Worm (Caenorhabditis elegans) whole organism, L4/young adult: ENCODE results near the gene trmt-10C.2.

Experiments
- W03F9.2 ChIP-seq: fragments of 150-350 bp; optimal IDR thresholded peaks from 2 replicates; lab custom pipeline; 2014; ENCODE audit warnings: missing biosample characterization, missing genetic modification characterization
- dao-5 ChIP-seq: sonication (generic microtip); optimal IDR thresholded peaks from 2 replicates; lab custom pipeline; 2016; ENCODE audit warnings: missing genotype, missing genetic modification characterization, moderate library complexity, missing compliant biosample characterization
- him-1 ChIP-seq: sonication (generic microtip); optimal IDR thresholded peaks from 2 replicates; lab custom pipeline; 2016; ENCODE audit warnings: missing genotype, missing genetic modification reagents, missing genetic modification characterization, missing compliant biosample characterization

trmt-10C.2 gene

ce11 chrIII:6345968-6346498 is at the start of gene trmt-10C.2, which contains the start of gene C56G2.22:
TSS of gene trmt-10C.2 (plus strand) at chrIII:6346281.
TSS of gene C56G2.22 (plus strand) at chrIII:6346448.
- TF ChIP-seq W03F9.2 (tag; lab: Kevin White, UChicago), result no peak
- no peak for TF ChIP-seq him-1 (tag; lab: Kevin White, UChicago)
- TF ChIP-seq dao-5 (tag; lab: Kevin White, UChicago), result no peak

- no peak for TF ChIP-seq dao-5 (tag; lab: Kevin White, UChicago)
- no peak for TF ChIP-seq W03F9.2 (tag; lab: Kevin White, UChicago)
- no peak for TF ChIP-seq him-1 (tag; lab: Kevin White, UChicago)
These were observed 48.5 kb upstream of the trmt-10C.2 start for ce11 chrIII:6297599-6297998.

ce11 chrIII:6298131-6298530 is 48.0 kb upstream of the trmt-10C.2 start, which contains the start of gene F47D12.3:
TSS of gene F47D12.3 (plus strand) at chrIII:6298461.
- TF ChIP-seq W03F9.2 (tag; lab: Kevin White, UChicago), result no peak
- no peak for TF ChIP-seq dao-5 (tag; lab: Kevin White, UChicago)

ce11 chrIII:6300297-6300696 is 45.8 kb upstream of the trmt-10C.2 start:
- TF ChIP-seq dao-5 (tag; lab: Kevin White, UChicago) (no peak), him-1 (tag; lab: Kevin White, UChicago) (no peak), W03F9.2 (tag; lab: Kevin White, UChicago) (no peak)

- TF ChIP-seq him-1 (tag; lab: Kevin White, UChicago) (peak; percentile 45), W03F9.2 (tag; lab: Kevin White, UChicago) (no peak)
These were observed 42.9 kb upstream of the trmt-10C.2 start, which contains the start of gene F47D12.9 for ce11 chrIII:6303114-6303647. TSS of gene F47D12.9 (minus strand) at chrIII:6303380.

ce11 chrIII:6303787-6304186 is 42.3 kb upstream of the trmt-10C.2 start:
- TF ChIP-seq him-1 (tag; lab: Kevin White, UChicago) (no peak), W03F9.2 (tag; lab: Kevin White, UChicago) (no peak), dao-5 (tag; lab: Kevin White, UChicago) (no peak)

- TF ChIP-seq him-1 (tag; lab: Kevin White, UChicago) (no peak), dao-5 (tag; lab: Kevin White, UChicago) (no peak), W03F9.2 (tag; lab: Kevin White, UChicago) (no peak)
These were observed 38.2 kb upstream of the trmt-10C.2 start for ce11 chrIII:6307832-6308231.

- no peak for TF ChIP-seq W03F9.2 (tag; lab: Kevin White, UChicago)
- TF ChIP-seq dao-5 (tag; lab: Kevin White, UChicago), result no peak
- no peak for TF ChIP-seq him-1 (tag; lab: Kevin White, UChicago)
These were observed 37.0 kb upstream of the trmt-10C.2 start, which contains the start of gene gar-2 for ce11 chrIII:6309066-6309465. TSS of gene gar-2 (plus strand) at chrIII:6309366.

- no peak for TF ChIP-seq W03F9.2 (tag; lab: Kevin White, UChicago)
- TF ChIP-seq dao-5 (tag; lab: Kevin White, UChicago), result no peak
- no peak for TF ChIP-seq him-1 (tag; lab: Kevin White, UChicago)
These were observed 35.7 kb upstream of the trmt-10C.2 start for ce11 chrIII:6310352-6310751.

ce11 chrIII:6311452-6311851 is 34.6 kb upstream of the trmt-10C.2 start:
- no peak for TF ChIP-seq W03F9.2 (tag; lab: Kevin White, UChicago)
- TF ChIP-seq him-1 (tag; lab: Kevin White, UChicago), result no peak
- TF ChIP-seq dao-5 (tag; lab: Kevin White, UChicago), result no peak

ce11 chrIII:6312244-6312643 is 33.8 kb upstream of the trmt-10C.2 start:
- no peak for TF ChIP-seq him-1 (tag; lab: Kevin White, UChicago)
- no peak for TF ChIP-seq W03F9.2 (tag; lab: Kevin White, UChicago)

- TF ChIP-seq dao-5 (tag; lab: Kevin White, UChicago), result no peak
- no peak for TF ChIP-seq him-1 (tag; lab: Kevin White, UChicago)
- no peak for TF ChIP-seq W03F9.2 (tag; lab: Kevin White, UChicago)
These were observed 30.6 kb upstream of the trmt-10C.2 start for ce11 chrIII:6315515-6315914.

ce11 chrIII:6316795-6317194 is 29.3 kb upstream of the trmt-10C.2 start:
- TF ChIP-seq him-1 (tag; lab: Kevin White, UChicago), result no peak
- no peak for TF ChIP-seq dao-5 (tag; lab: Kevin White, UChicago)

ce11 chrIII:6317345-6317744 is 28.7 kb upstream of the trmt-10C.2 start:
- TF ChIP-seq him-1 (tag; lab: Kevin White, UChicago) (no peak), dao-5 (tag; lab: Kevin White, UChicago) (no peak), W03F9.2 (tag; lab: Kevin White, UChicago) (no peak)
